Fruit fly (Drosophila melanogaster) whole organism, wandering third instar larva: ENCODE data around the gene CG16736.
A peak's percentile ranks its signal among the peaks of the same experiment; 100 is the strongest.

ENCODE experiments used
- Abd-B ChIP-seq: fragments of >200 bp; optimal IDR thresholded peaks from 2 replicates; lab custom pipeline; 2017; ENCODE audit warnings: missing biosample characterization, missing genetic modification characterization
- CG32264 ChIP-seq: fragments of 200-800 bp; sonication (Bioruptor generic); optimal IDR thresholded peaks from 2 replicates; lab custom pipeline; 2016; ENCODE audit warnings: missing biosample characterization, missing genetic modification characterization
- CG9705 ChIP-seq: fragments of 200-800 bp; sonication (Bioruptor generic); optimal IDR thresholded peaks from 2 replicates; lab custom pipeline; 2018; ENCODE audit warnings: missing biosample characterization, mild to moderate bottlenecking, missing genetic modification characterization
- CrebA ChIP-seq: fragments of 200-800 bp; sonication (Bioruptor generic); optimal IDR thresholded peaks from 2 replicates; lab custom pipeline; 2016; ENCODE audit warnings: missing biosample characterization, mild to moderate bottlenecking, missing genetic modification characterization, borderline replicate concordance
- Dfd ChIP-seq: fragments of >200 bp; optimal IDR thresholded peaks from 2 replicates; lab custom pipeline; 2017; ENCODE audit warnings: missing biosample characterization, missing genetic modification characterization
- GATAd ChIP-seq: sonication (Bioruptor generic); optimal IDR thresholded peaks from 2 replicates; lab custom pipeline; 2016; ENCODE audit warnings: missing biosample characterization, missing genetic modification characterization
- HLH106 ChIP-seq: fragments of 200-800 bp; optimal IDR thresholded peaks from 3 replicates; lab custom pipeline; 2019; ENCODE audit warnings: missing biosample characterization, mild to moderate bottlenecking, missing genetic modification characterization, moderate library complexity
- Hnf4 ChIP-seq: fragments of 200-800 bp; sonication (Bioruptor generic); optimal IDR thresholded peaks from 2 replicates; lab custom pipeline; 2016; ENCODE audit warnings: missing biosample characterization, mild to moderate bottlenecking, missing genetic modification characterization
- Hr78 ChIP-seq: fragments of >200 bp; optimal IDR thresholded peaks from 2 replicates; lab custom pipeline; 2017; ENCODE audit warnings: missing biosample characterization, missing genetic modification characterization
- Hr83 ChIP-seq: fragments of 200-300 bp; sonication (Bioruptor generic); optimal IDR thresholded peaks from 2 replicates; lab custom pipeline; 2016; ENCODE audit warnings: missing biosample characterization, mild to moderate bottlenecking, missing genetic modification characterization, moderate library complexity; ENCODE audit not compliant: poor library complexity, severe bottlenecking
- Jra ChIP-seq: sonication (Bioruptor generic); optimal IDR thresholded peaks from 2 replicates; lab custom pipeline; 2016; ENCODE audit warnings: missing biosample characterization, missing genetic modification characterization
- Mio ChIP-seq: sonication (Bioruptor generic); optimal IDR thresholded peaks from 2 replicates; lab custom pipeline; 2016; ENCODE audit warnings: missing biosample characterization, missing genetic modification characterization
- Myc ChIP-seq: fragments of >200 bp; optimal IDR thresholded peaks from 2 replicates; lab custom pipeline; 2017
- N ChIP-seq: fragments of >200 bp; optimal IDR thresholded peaks from 2 replicates; lab custom pipeline; 2018; ENCODE audit warnings: missing biosample characterization, missing external identifiers, missing genetic modification characterization
- OdsH ChIP-seq: fragments of 200-800 bp; sonication (Bioruptor generic); optimal IDR thresholded peaks from 2 replicates; lab custom pipeline; 2016; ENCODE audit warnings: missing biosample characterization, mild to moderate bottlenecking, missing genetic modification characterization
- Rel ChIP-seq, 2 experiments: fragments of 200-800 bp; sonication (Bioruptor generic) in 1 of 2; optimal IDR thresholded peaks; 2 replicates in 1 of 2; 3 replicates in 1 of 2; lab custom pipeline; 2016 to 2019; ENCODE audit warnings: mild to moderate bottlenecking in 2 of 2, missing biosample characterization in 2 of 2, missing genetic modification characterization in 2 of 2, moderate library complexity in 1 of 2
- Sp1 ChIP-seq: fragments of 200-800 bp; sonication (Bioruptor generic); optimal IDR thresholded peaks from 3 replicates; lab custom pipeline; 2019; ENCODE audit warnings: missing biosample characterization, mild to moderate bottlenecking, missing genetic modification characterization, moderate library complexity
- br ChIP-seq: fragments of 200-800 bp; sonication (Bioruptor generic); optimal IDR thresholded peaks from 2 replicates; lab custom pipeline; 2016; ENCODE audit warnings: missing biosample characterization, missing genetic modification characterization
- brk ChIP-seq: fragments of 200-800 bp; sonication (Bioruptor generic); optimal IDR thresholded peaks from 2 replicates; lab custom pipeline; 2016; ENCODE audit warnings: missing biosample characterization, mild to moderate bottlenecking, missing genetic modification characterization
- dsf ChIP-seq: sonication (Bioruptor generic); optimal IDR thresholded peaks from 2 replicates; lab custom pipeline; 2016; ENCODE audit warnings: missing biosample characterization, missing genetic modification characterization, borderline replicate concordance
- ey ChIP-seq: fragments of 200-800 bp; sonication (Bioruptor generic); optimal IDR thresholded peaks from 2 replicates; lab custom pipeline; 2016; ENCODE audit warnings: missing biosample characterization, missing genetic modification characterization
- foxo ChIP-seq, 2 experiments: fragments of 200-800 bp; sonication (Bioruptor generic); optimal IDR thresholded peaks; 2 replicates in 1 of 2; 3 replicates in 1 of 2; lab custom pipeline; 2016 to 2017; ENCODE audit warnings: missing biosample characterization in 2 of 2, missing genetic modification characterization in 2 of 2
- h ChIP-seq: fragments of 200-800 bp; sonication (Bioruptor generic); optimal IDR thresholded peaks from 3 replicates; lab custom pipeline; 2016; ENCODE audit warnings: missing biosample characterization, mild to moderate bottlenecking, missing genetic modification characterization
- jim ChIP-seq: fragments of 175-275, 200-325 bp; sonication (Bioruptor generic); optimal IDR thresholded peaks from 2 replicates; lab custom pipeline; 2016; ENCODE audit warnings: missing biosample characterization, mild to moderate bottlenecking, missing genetic modification characterization
- psq ChIP-seq: fragments of 200-800 bp; sonication (Bioruptor generic); optimal IDR thresholded peaks from 3 replicates; lab custom pipeline; 2017; ENCODE audit warnings: missing biosample characterization, mild to moderate bottlenecking, missing genetic modification characterization, moderate library complexity
- rgr ChIP-seq: fragments of 200-800 bp; sonication (Bioruptor generic); optimal IDR thresholded peaks from 3 replicates; lab custom pipeline; 2016; ENCODE audit warnings: missing biosample characterization, mild to moderate bottlenecking, missing genetic modification characterization
- sage ChIP-seq: fragments of 200-800 bp; sonication (Bioruptor generic); optimal IDR thresholded peaks from 2 replicates; lab custom pipeline; 2016; ENCODE audit warnings: missing biosample characterization, mild to moderate bottlenecking, missing genetic modification characterization
- sv ChIP-seq: fragments of 200-800 bp; sonication (Bioruptor generic); optimal IDR thresholded peaks from 3 replicates; lab custom pipeline; 2016; ENCODE audit warnings: missing biosample characterization, missing genetic modification characterization
- tai ChIP-seq: sonication (Bioruptor generic); optimal IDR thresholded peaks from 2 replicates; lab custom pipeline; 2016; ENCODE audit warnings: missing biosample characterization, missing genetic modification characterization
- usp ChIP-seq: fragments of >200 bp; optimal IDR thresholded peaks from 2 replicates; lab custom pipeline; 2017; ENCODE audit warnings: missing biosample characterization, missing genetic modification characterization
- woc ChIP-seq: sonication (Bioruptor generic); optimal IDR thresholded peaks from 2 replicates; lab custom pipeline; 2016; ENCODE audit warnings: missing biosample characterization, mild to moderate bottlenecking, missing genetic modification characterization

The CG16736 gene

DNA sequence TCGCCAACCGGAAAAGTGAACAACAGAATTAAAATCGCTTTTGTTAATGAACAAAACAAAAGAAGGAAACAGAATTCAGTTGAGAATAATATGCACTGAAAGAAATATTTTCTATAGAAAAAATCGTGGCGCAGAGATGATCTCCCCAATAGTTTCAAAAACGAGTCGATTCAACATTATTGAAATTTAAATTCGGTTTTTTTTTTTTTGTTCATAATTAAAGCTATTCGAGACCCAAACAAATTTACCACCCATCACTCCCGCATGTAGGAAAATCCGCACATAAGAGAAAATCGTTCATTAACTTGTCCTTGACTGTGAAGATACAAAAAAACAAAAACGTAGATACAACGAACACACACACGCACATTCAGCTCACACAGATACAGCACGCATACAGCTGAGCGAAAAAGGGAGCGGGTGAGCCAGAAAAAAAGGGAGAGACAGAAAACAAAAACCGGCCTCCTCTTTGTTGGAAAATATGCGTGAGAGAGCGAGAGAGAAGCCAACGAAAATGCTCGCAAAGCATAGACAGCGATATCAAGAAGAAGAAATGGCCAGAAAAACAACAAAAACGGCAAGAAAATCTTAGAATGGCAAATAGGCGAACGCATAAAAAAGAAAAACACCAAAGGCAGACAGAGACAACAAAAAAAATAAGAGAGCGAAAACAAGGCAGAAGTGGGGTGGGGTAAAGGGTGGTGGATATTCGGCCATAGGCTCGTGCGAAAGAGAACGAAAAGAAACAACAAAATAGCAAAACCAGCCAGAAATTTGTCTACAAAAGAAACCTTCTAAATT, 37.3 kb downstream of the CG16736 start (continued):
- peak; percentile 5 for TF ChIP-seq HLH106 (tag; lab: Kevin White, UChicago)
- TF ChIP-seq ey: peak; percentile 18
- TF ChIP-seq psq (GFP tag; lab: Kevin White, UChicago): peak; percentile 96
- peak; percentile 9 for TF ChIP-seq OdsH
- TF ChIP-seq Hr83: no peak
- no peak for TF ChIP-seq brk
- no peak for TF ChIP-seq Dfd
- TF ChIP-seq Jra (GFP tag; lab: Kevin White, UChicago): no peak
- TF ChIP-seq foxo (GFP tag; optimal IDR thresholded peaks at IDR 0.05; lab: Kevin White, UChicago): peak in 1 of 2 experiments; percentile 30
- TF ChIP-seq Hnf4 (GFP tag; lab: Kevin White, UChicago): no peak
- no peak for TF ChIP-seq Mio (GFP tag; lab: Kevin White, UChicago)
- TF ChIP-seq Sp1: no peak

DNA sequence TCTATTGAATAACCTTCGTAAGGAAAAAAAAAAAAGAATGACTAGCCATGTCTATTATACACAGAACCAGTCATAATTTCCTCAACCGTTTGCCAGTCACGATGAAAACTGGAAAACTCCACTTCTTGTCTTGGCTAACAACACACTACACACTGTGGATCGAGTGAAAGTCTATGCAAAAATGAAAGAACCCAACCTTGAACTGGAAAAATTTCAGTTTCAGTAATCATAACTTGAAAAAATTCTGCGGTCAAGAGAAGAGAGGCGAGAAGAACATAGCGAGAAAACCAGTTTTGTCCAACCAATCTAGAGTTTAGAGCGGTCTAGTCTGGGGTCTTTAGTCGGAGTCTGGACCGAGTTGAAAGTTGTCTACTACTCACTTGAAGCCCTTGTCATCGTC, 39.9 kb downstream of the CG16736 start:
- TF ChIP-seq CrebA (no peak), Sp1 (no peak), Mio (GFP tag; lab: Kevin White, UChicago) (no peak), GATAd (GFP tag; lab: Kevin White, UChicago) (no peak), sv (GFP tag; lab: Kevin White, UChicago) (no peak), Hr83 (no peak), Rel (GFP tag; optimal IDR thresholded peaks at IDR 0.05; lab: Kevin White, UChicago) (no peak), Rel (tag; optimal IDR thresholded peaks at IDR 0.05; lab: Kevin White, UChicago) (no peak), CG32264 (GFP tag; lab: Kevin White, UChicago) (no peak), h (GFP tag; lab: Kevin White, UChicago) (no peak), Hr78 (GFP tag; lab: Kevin White, UChicago) (no peak), rgr (no peak), woc (GFP tag; lab: Kevin White, UChicago) (no peak), ey (no peak), Jra (GFP tag; lab: Kevin White, UChicago) (no peak), br (GFP tag; lab: Kevin White, UChicago) (no peak), psq (GFP tag; lab: Kevin White, UChicago) (no peak), Abd-B (GFP tag; lab: Kevin White, UChicago) (no peak), Dfd (no peak), usp (no peak), tai (GFP tag; lab: Kevin White, UChicago) (no peak)

- TF ChIP-seq Sp1 (no peak), Hr83 (no peak), brk (no peak), dsf (no peak), psq (GFP tag; lab: Kevin White, UChicago) (no peak), jim (no peak), woc (GFP tag; lab: Kevin White, UChicago) (no peak), h (GFP tag; lab: Kevin White, UChicago) (no peak), Abd-B (GFP tag; lab: Kevin White, UChicago) (no peak), OdsH (no peak), CrebA (no peak)
Observed at dm6 chr3R:9215551-9215950, 42.0 kb downstream of the CG16736 start.

dm6 chr3R:9214235-9214634, 43.3 kb downstream of the CG16736 start:
- TF ChIP-seq Myc: peak; percentile 100
- TF ChIP-seq ey: no peak
- TF ChIP-seq CG9705 (GFP tag; lab: Kevin White, UChicago): no peak
- TF ChIP-seq N: no peak
- TF ChIP-seq sage: no peak
- TF ChIP-seq Sp1: no peak

DNA sequence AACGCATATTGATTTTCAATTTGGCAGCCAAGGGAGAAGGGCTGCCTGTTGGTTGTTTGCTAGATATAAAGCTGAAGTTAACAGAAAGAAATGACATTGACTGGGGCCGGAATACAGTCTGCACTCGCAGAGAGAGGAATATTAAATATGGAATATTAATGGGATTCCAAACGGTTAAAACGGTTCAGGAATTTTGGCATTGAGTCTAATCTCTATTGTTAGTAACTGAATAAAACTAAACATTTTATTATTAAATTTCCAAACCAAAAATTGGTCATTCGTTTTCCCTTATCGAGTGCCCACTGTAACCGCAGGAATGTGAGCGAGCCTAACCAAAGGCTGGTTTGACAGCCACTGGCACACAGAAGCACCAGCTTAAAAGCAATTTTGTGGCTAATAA, 44.5 kb downstream of the CG16736 start:
- peak; percentile 4 for TF ChIP-seq h (GFP tag; lab: Kevin White, UChicago)
- no peak for TF ChIP-seq rgr
- TF ChIP-seq woc (GFP tag; lab: Kevin White, UChicago): no peak
